Fruit fly (Drosophila melanogaster) whole organism, embryonic: ENCODE data around the gene wtrw.

ENCODE experiments used
- Atf6 ChIP-seq: fragments of 200-800 bp; sonication (Bioruptor generic); IDR thresholded peaks from 2 replicates; pipeline ENCODE4 v1.3.6; 2022; ENCODE audit warnings: missing biosample characterization, missing genetic modification characterization
- B-H2 ChIP-seq: fragments of 200-800 bp; sonication (Bioruptor generic); optimal IDR thresholded peaks from 2 replicates; lab custom pipeline; 2018; ENCODE audit warnings: missing biosample characterization, mild to moderate bottlenecking, missing genetic modification characterization
- Bgb ChIP-seq: fragments of 200-800 bp; sonication (Bioruptor generic); IDR thresholded peaks from 2 replicates; pipeline ENCODE4 v1.3.6; 2022; ENCODE audit warnings: missing biosample characterization, missing genetic modification characterization; ENCODE audit not compliant: partially characterized antibody
- CG10366 ChIP-seq: fragments of 200-800 bp; sonication (Bioruptor generic); IDR thresholded peaks from 2 replicates; pipeline ENCODE4 v1.3.6; 2022; ENCODE audit warnings: missing biosample characterization, missing genetic modification characterization
- CG13424 ChIP-seq: fragments of 200-800 bp; sonication (Bioruptor generic); optimal IDR thresholded peaks from 2 replicates; lab custom pipeline; 2019; ENCODE audit warnings: missing biosample characterization, mild to moderate bottlenecking, missing genetic modification characterization, moderate library complexity
- CG13624 ChIP-seq: fragments of 200-800 bp; sonication (Bioruptor generic); optimal IDR thresholded peaks from 2 replicates; lab custom pipeline; 2016; ENCODE audit warnings: missing biosample characterization, missing genetic modification characterization
- CG15514 ChIP-seq: fragments of 200-800 bp; sonication (Bioruptor generic); optimal IDR thresholded peaks from 3 replicates; lab custom pipeline; 2017; ENCODE audit warnings: missing biosample characterization, missing genetic modification characterization, mild to moderate bottlenecking, moderate library complexity, missing genetic modification reagents
- CG1647 ChIP-seq: fragments of 200-800 bp; sonication (Bioruptor generic); optimal IDR thresholded peaks from 3 replicates; lab custom pipeline; 2016; ENCODE audit warnings: missing biosample characterization, missing genetic modification characterization
- CG16813 ChIP-seq: fragments of 200-800 bp; sonication (Bioruptor generic); IDR thresholded peaks from 3 replicates; pipeline ENCODE4 v1.3.6; 2022; ENCODE audit warnings: missing biosample characterization, missing genetic modification characterization; ENCODE audit not compliant: partially characterized antibody
- CG18476 ChIP-seq: fragments of 200-800 bp; sonication (Bioruptor generic); optimal IDR thresholded peaks from 2 replicates; lab custom pipeline; 2016; ENCODE audit warnings: missing biosample characterization, mild to moderate bottlenecking, missing genetic modification characterization
- CG2116 ChIP-seq: fragments of 200-800 bp; sonication (Bioruptor generic); optimal IDR thresholded peaks from 3 replicates; lab custom pipeline; 2018; ENCODE audit warnings: missing biosample characterization, mild to moderate bottlenecking, missing genetic modification characterization
- CG3065 ChIP-seq: fragments of 200-800 bp; sonication (Bioruptor generic); optimal IDR thresholded peaks from 2 replicates; lab custom pipeline; 2016; ENCODE audit warnings: missing biosample characterization, missing genetic modification characterization
- CG31441 ChIP-seq: fragments of 200-800 bp; sonication (Bioruptor generic); IDR thresholded peaks from 2 replicates; pipeline ENCODE4 v1.3.6; 2022; ENCODE audit warnings: missing biosample characterization, missing genetic modification characterization
- CG4360 ChIP-seq: fragments of 200-800 bp; sonication (Bioruptor generic); IDR thresholded peaks from 2 replicates; pipeline ENCODE4 v1.3.6; 2022; ENCODE audit warnings: missing biosample characterization, missing genetic modification characterization
- CG5953 ChIP-seq: fragments of 200-800 bp; sonication (Bioruptor generic); IDR thresholded peaks from 2 replicates; pipeline ENCODE4 v1.3.6; 2022; ENCODE audit warnings: missing biosample characterization, missing genetic modification characterization
- CG6689 ChIP-seq: fragments of 200-800 bp; sonication (Bioruptor generic); IDR thresholded peaks from 2 replicates; pipeline ENCODE4 v1.3.6; 2022; ENCODE audit warnings: missing biosample characterization, missing genetic modification characterization
- CG7372 ChIP-seq: fragments of 200-800 bp; sonication (Bioruptor generic); IDR thresholded peaks from 2 replicates; pipeline ENCODE4 v1.3.6; 2022; ENCODE audit warnings: missing biosample characterization, missing genetic modification characterization
- CG7963 ChIP-seq: fragments of 200-800 bp; sonication (Bioruptor generic); IDR thresholded peaks from 3 replicates; pipeline ENCODE4 v1.3.6; 2022; ENCODE audit warnings: missing biosample characterization, missing genetic modification characterization; ENCODE audit not compliant: partially characterized antibody
- Dad ChIP-seq: fragments of 200-800 bp; sonication (Bioruptor generic); optimal IDR thresholded peaks from 3 replicates; lab custom pipeline; 2016; ENCODE audit warnings: missing biosample characterization, missing genetic modification characterization
- Dek ChIP-seq: fragments of 200-800 bp; sonication (Bioruptor generic); optimal IDR thresholded peaks from 3 replicates; lab custom pipeline; 2019; ENCODE audit warnings: missing biosample characterization, mild to moderate bottlenecking, missing genetic modification characterization, moderate library complexity
- Doc3 ChIP-seq: fragments of 200-800 bp; sonication (Bioruptor generic); IDR thresholded peaks from 3 replicates; pipeline ENCODE4 v1.3.6; 2022; ENCODE audit warnings: missing biosample characterization, missing genetic modification characterization; ENCODE audit not compliant: partially characterized antibody
- Elba2 ChIP-seq: fragments of 200-800 bp; sonication (Bioruptor generic); optimal IDR thresholded peaks from 3 replicates; lab custom pipeline; 2016; ENCODE audit warnings: missing biosample characterization, missing genetic modification characterization
- Fer1 ChIP-seq: fragments of 200-800 bp; sonication (Bioruptor generic); optimal IDR thresholded peaks from 2 replicates; lab custom pipeline; 2017; ENCODE audit warnings: missing biosample characterization, mild to moderate bottlenecking, missing genetic modification characterization
- Gsc ChIP-seq: fragments of 200-800 bp; sonication (Bioruptor generic); IDR thresholded peaks from 2 replicates; pipeline ENCODE4 v1.3.6; 2022; ENCODE audit warnings: missing biosample characterization, missing genetic modification characterization
- Hr39 ChIP-seq: fragments of >200 bp; optimal IDR thresholded peaks from 2 replicates; lab custom pipeline; 2017
- MBD-R2 ChIP-seq: fragments of 200-800 bp; sonication (Bioruptor generic); IDR thresholded peaks from 2 replicates; pipeline ENCODE4 v1.3.6; 2022; ENCODE audit warnings: missing biosample characterization, missing genetic modification characterization
- Nf-YC ChIP-seq: fragments of 200-800 bp; optimal IDR thresholded peaks from 3 replicates; lab custom pipeline; 2019; ENCODE audit warnings: missing biosample characterization, mild to moderate bottlenecking, missing genetic modification characterization, moderate library complexity
- Pdp1 ChIP-seq, 2 experiments: fragments of 200-800 bp; sonication (Bioruptor generic); optimal IDR thresholded peaks; 3 replicates each; lab custom pipeline; 2016; ENCODE audit warnings: missing biosample characterization in 2 of 2, missing genetic modification characterization in 2 of 2, mild to moderate bottlenecking in 1 of 2, moderate library complexity in 1 of 2
- Tbp ChIP-seq: fragments of >200 bp; optimal IDR thresholded peaks from 2 replicates; lab custom pipeline; 2018; ENCODE audit warnings: missing biosample characterization, missing genetic modification characterization
- bab2 ChIP-seq: fragments of 200-800 bp; sonication (Bioruptor generic); optimal IDR thresholded peaks from 2 replicates; lab custom pipeline; 2016; ENCODE audit warnings: missing biosample characterization, missing genetic modification characterization
- bbx ChIP-seq: fragments of 200-800 bp; sonication (Bioruptor generic); IDR thresholded peaks from 2 replicates; pipeline ENCODE4 v1.3.6; 2022; ENCODE audit warnings: missing biosample characterization, missing genetic modification characterization; ENCODE audit not compliant: partially characterized antibody
- crol ChIP-seq: fragments of 200-800 bp; sonication (Bioruptor generic); IDR thresholded peaks from 2 replicates; pipeline ENCODE4 v1.3.6; 2022; ENCODE audit warnings: missing biosample characterization, missing genetic modification characterization
- eyg ChIP-seq: fragments of 200-800 bp; sonication (Bioruptor generic); optimal IDR thresholded peaks from 3 replicates; lab custom pipeline; 2016; ENCODE audit warnings: missing biosample characterization, missing genetic modification characterization
- gce ChIP-seq: fragments of 200-800 bp; sonication (Bioruptor generic); IDR thresholded peaks from 3 replicates; pipeline ENCODE4 v1.3.6; 2022; ENCODE audit warnings: missing biosample characterization, missing genetic modification characterization
- gfzf ChIP-seq: fragments of 200-800 bp; sonication (Bioruptor generic); optimal IDR thresholded peaks from 2 replicates; lab custom pipeline; 2016; ENCODE audit warnings: missing biosample characterization, mild to moderate bottlenecking, missing genetic modification characterization, moderate library complexity
- h ChIP-seq: fragments of >200 bp; optimal IDR thresholded peaks from 2 replicates; lab custom pipeline; 2017
- inv ChIP-seq: fragments of 200-800 bp; sonication (Bioruptor generic); IDR thresholded peaks from 2 replicates; pipeline ENCODE4 v1.3.6; 2022; ENCODE audit warnings: missing biosample characterization, missing genetic modification characterization; ENCODE audit not compliant: partially characterized antibody
- kah ChIP-seq: fragments of 200-800 bp; sonication (Bioruptor generic); optimal IDR thresholded peaks from 2 replicates; lab custom pipeline; 2018; ENCODE audit warnings: missing biosample characterization, mild to moderate bottlenecking, missing genetic modification characterization
- lola ChIP-seq, 3 experiments: fragments of >200 bp in 2 of 3; fragments of 200-800 bp in 1 of 3; sonication (Bioruptor generic) in 1 of 3; optimal IDR thresholded peaks; 2 replicates each; lab custom pipeline; 2017 to 2019; ENCODE audit warnings: missing biosample characterization in 3 of 3, missing genetic modification characterization in 3 of 3, mild to moderate bottlenecking in 1 of 3, moderate library complexity in 1 of 3
- mld ChIP-seq: fragments of 200-800 bp; sonication (Bioruptor generic); IDR thresholded peaks from 3 replicates; pipeline ENCODE4 v1.3.6; 2022; ENCODE audit warnings: missing biosample characterization, missing genetic modification characterization; ENCODE audit not compliant: partially characterized antibody
- nerfin-1 ChIP-seq: fragments of 200-800 bp; sonication (Bioruptor generic); optimal IDR thresholded peaks from 3 replicates; lab custom pipeline; 2019; ENCODE audit warnings: missing biosample characterization, mild to moderate bottlenecking, missing genetic modification characterization, moderate library complexity
- nerfin-2 ChIP-seq: fragments of 200-800 bp; sonication (Bioruptor generic); IDR thresholded peaks from 2 replicates; pipeline ENCODE4 v1.3.6; 2022; ENCODE audit warnings: missing biosample characterization, missing genetic modification characterization; ENCODE audit not compliant: partially characterized antibody
- odd ChIP-seq: fragments of 200-800 bp; sonication (Bioruptor generic); optimal IDR thresholded peaks from 2 replicates; lab custom pipeline; 2017; ENCODE audit warnings: missing biosample characterization, mild to moderate bottlenecking, missing genetic modification characterization
- pan ChIP-seq, 4 experiments: fragments of >200 bp in 3 of 4; fragments of 200-800 bp in 1 of 4; sonication (Bioruptor generic) in 1 of 4; optimal IDR thresholded peaks in 3 of 4; IDR thresholded peaks in 1 of 4; 2 replicates each; pipeline versions ENCODE4 v1.3.6 to Lab custom; 2017 to 2022; ENCODE audit warnings: missing biosample characterization in 2 of 4, missing genetic modification characterization in 2 of 4, mixed read lengths in 1 of 4
- pfk ChIP-seq: fragments of 200-800 bp; sonication (Bioruptor generic); optimal IDR thresholded peaks from 2 replicates; lab custom pipeline; 2018; ENCODE audit warnings: missing biosample characterization, mild to moderate bottlenecking, missing genetic modification characterization, moderate library complexity
- pros ChIP-seq: fragments of 200-800 bp; sonication (Bioruptor generic); optimal IDR thresholded peaks from 3 replicates; lab custom pipeline; 2019; ENCODE audit warnings: missing biosample characterization, mild to moderate bottlenecking, missing genetic modification characterization, moderate library complexity
- pzg ChIP-seq: fragments of 200-800 bp; sonication (Bioruptor generic); optimal IDR thresholded peaks from 3 replicates; lab custom pipeline; 2018; ENCODE audit warnings: missing biosample characterization, mild to moderate bottlenecking, missing genetic modification characterization, moderate library complexity
- salm ChIP-seq: fragments of 200-800 bp; sonication (Bioruptor generic); optimal IDR thresholded peaks from 2 replicates; lab custom pipeline; 2018; ENCODE audit warnings: missing biosample characterization, mild to moderate bottlenecking, missing genetic modification characterization
- slp2 ChIP-seq: fragments of 200-800 bp; sonication (Bioruptor generic); optimal IDR thresholded peaks from 2 replicates; lab custom pipeline; 2016; ENCODE audit warnings: missing biosample characterization, missing genetic modification characterization
- vfl ChIP-seq: fragments of 200-800 bp; sonication (Bioruptor generic); optimal IDR thresholded peaks from 2 replicates; lab custom pipeline; 2016; ENCODE audit warnings: missing biosample characterization, missing genetic modification characterization

Gene wtrw

DNA sequence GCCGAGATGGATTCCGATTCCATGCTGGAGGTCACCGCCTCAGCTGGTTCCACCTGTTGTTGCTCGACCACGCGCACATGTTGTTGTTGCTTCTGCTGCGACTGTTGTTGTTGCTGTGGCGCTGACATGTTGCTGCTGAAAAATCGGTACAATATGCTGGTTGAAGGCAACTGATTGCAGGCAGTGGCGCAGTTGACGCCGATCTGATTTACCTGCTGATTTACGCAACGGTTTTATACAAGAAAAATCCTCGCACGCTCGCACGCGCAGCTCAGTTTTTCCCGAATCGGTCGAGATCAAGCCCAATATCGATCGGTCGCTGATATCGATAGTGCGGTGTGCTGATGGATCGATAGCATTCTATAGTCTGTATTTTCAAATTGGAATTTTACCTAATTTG is 20.4 kb downstream of the wtrw start, which contains the start of gene Prat (continued):
- no peak for TF ChIP-seq bab2
- peak; percentile 63 for TF ChIP-seq nerfin-2 (GFP tag; lab: Robert Waterston, UW)
- peak; percentile 29 for TF ChIP-seq CG13624 (GFP tag; lab: Kevin White, UChicago)
- TF ChIP-seq odd (GFP tag; lab: Kevin White, UChicago), result no peak
- TF ChIP-seq bbx (GFP tag; lab: Robert Waterston, UW), result peak; percentile 80
- peak; percentile 69 for TF ChIP-seq Doc3 (GFP tag; lab: Robert Waterston, UW)
- no peak for TF ChIP-seq Dek (tag; lab: Kevin White, UChicago)
- TF ChIP-seq Pdp1 (GFP tag; optimal IDR thresholded peaks at IDR 0.05; lab: Kevin White, UChicago), result peak in 1 of 2 experiments; percentile 76
- no peak for TF ChIP-seq pan (optimal IDR thresholded peaks at IDR 0.05; lab: Kevin White, UChicago)
- no peak for TF ChIP-seq pan (GFP tag; optimal IDR thresholded peaks at IDR 0.05 in 1 of 2, IDR thresholded peaks at IDR 0.05 in 1 of 2)
- TF ChIP-seq CG2116 (GFP tag; lab: Kevin White, UChicago), result peak; percentile 85
- no peak for TF ChIP-seq eyg (GFP tag; lab: Kevin White, UChicago)
- TF ChIP-seq Elba2 (GFP tag; lab: Kevin White, UChicago), result peak; percentile 71
- TF ChIP-seq pros (GFP tag; lab: Kevin White, UChicago), result no peak
- peak; percentile 75 for TF ChIP-seq CG16813
- no peak for TF ChIP-seq gce (GFP tag; lab: Robert Waterston, UW)
- no peak for TF ChIP-seq Gsc (GFP tag; lab: Robert Waterston, UW)
- peak; percentile 66; the same call in 2 of the 3 replicates for TF ChIP-seq mld (GFP tag; lab: Robert Waterston, UW)
- TF ChIP-seq CG10366 (GFP tag; lab: Robert Waterston, UW), result no peak
- peak; percentile 72 for TF ChIP-seq MBD-R2 (GFP tag; lab: Robert Waterston, UW)
- no peak for TF ChIP-seq salm
- TF ChIP-seq crol (GFP tag; lab: Robert Waterston, UW), result no peak
- no peak for TF ChIP-seq Nf-YC (tag; lab: Kevin White, UChicago)
- peak; percentile 96 for TF ChIP-seq CG4360
- no peak for TF ChIP-seq Tbp (GFP tag; lab: Kevin White, UChicago)
- peak; percentile 26 for TF ChIP-seq gfzf
- no peak for TF ChIP-seq h
- TF ChIP-seq CG6689 (GFP tag; lab: Robert Waterston, UW), result no peak
- TF ChIP-seq slp2 (GFP tag; lab: Kevin White, UChicago), result no peak
- peak; percentile 30 for TF ChIP-seq Fer1 (GFP tag; lab: Kevin White, UChicago)
- peak; percentile 40 for TF ChIP-seq CG15514 (GFP tag; lab: Kevin White, UChicago)
- TF ChIP-seq B-H2 (GFP tag; lab: Kevin White, UChicago), result no peak
- TF ChIP-seq CG13424 (tag; lab: Kevin White, UChicago), result no peak
- TF ChIP-seq nerfin-1 (tag; lab: Kevin White, UChicago), result no peak
- TF ChIP-seq Bgb (GFP tag; lab: Robert Waterston, UW), result peak; percentile 77
- TF ChIP-seq kah (GFP tag; lab: Kevin White, UChicago), result peak; percentile 97
- TF ChIP-seq inv (GFP tag; lab: Robert Waterston, UW), result peak; percentile 64
- TF ChIP-seq pfk (GFP tag; lab: Kevin White, UChicago), result no peak
- no peak for TF ChIP-seq lola (GFP tag; optimal IDR thresholded peaks at IDR 0.05; lab: Kevin White, UChicago)
- peak; percentile 73 for TF ChIP-seq CG7963 (GFP tag; lab: Robert Waterston, UW)
- no peak for TF ChIP-seq CG1647 (GFP tag; lab: Kevin White, UChicago)
- TF ChIP-seq CG5953 (GFP tag; lab: Robert Waterston, UW), result no peak
- no peak for TF ChIP-seq CG18476 (GFP tag; lab: Kevin White, UChicago)
- peak; percentile 49 for TF ChIP-seq pzg (GFP tag; lab: Kevin White, UChicago)
- TF ChIP-seq Atf6 (GFP tag; lab: Robert Waterston, UW), result 0 out of 2 replicates have a peak, but pooled peaks have one; percentile 34
- no peak for TF ChIP-seq CG31441
- no peak for TF ChIP-seq CG3065 (GFP tag; lab: Kevin White, UChicago)
- no peak for TF ChIP-seq CG7372 (GFP tag; lab: Robert Waterston, UW)
- TF ChIP-seq vfl, result no peak
- TF ChIP-seq Dad (GFP tag; lab: Kevin White, UChicago), result no peak
- TF ChIP-seq Hr39 (lab: Kevin White, UChicago), result no peak
